Fruit fly (Drosophila melanogaster) whole organism, embryonic: ENCODE results near the gene kat80.

Experiments
- Bteb2 ChIP-seq: fragments of 200-800 bp; sonication (Bioruptor generic); optimal IDR thresholded peaks from 2 replicates; lab custom pipeline; 2016; ENCODE audit warnings: missing biosample characterization, missing genetic modification characterization
- CG10654 ChIP-seq: fragments of 200-800 bp; sonication (Bioruptor generic); optimal IDR thresholded peaks from 2 replicates; lab custom pipeline; 2016; ENCODE audit warnings: missing biosample characterization, missing genetic modification characterization
- CG10979 ChIP-seq: fragments of 200-800 bp; sonication (Bioruptor generic); optimal IDR thresholded peaks from 2 replicates; lab custom pipeline; 2018; ENCODE audit warnings: missing biosample characterization, mild to moderate bottlenecking, missing genetic modification characterization, moderate library complexity
- CG12155 ChIP-seq: fragments of 200-800 bp; sonication (Bioruptor generic); optimal IDR thresholded peaks from 3 replicates; lab custom pipeline; 2016; ENCODE audit warnings: missing biosample characterization, missing genetic modification characterization
- CG12942 ChIP-seq: fragments of 200-800 bp; sonication (Bioruptor generic); optimal IDR thresholded peaks from 3 replicates; lab custom pipeline; 2016; ENCODE audit warnings: missing biosample characterization, missing genetic modification characterization
- CG13424 ChIP-seq: fragments of 200-800 bp; sonication (Bioruptor generic); optimal IDR thresholded peaks from 2 replicates; lab custom pipeline; 2019; ENCODE audit warnings: missing biosample characterization, mild to moderate bottlenecking, missing genetic modification characterization, moderate library complexity
- CG14860 ChIP-seq: fragments of 200-800 bp; sonication (Bioruptor generic); IDR thresholded peaks from 3 replicates; pipeline ENCODE4 v1.3.6; 2022; ENCODE audit warnings: missing biosample characterization, missing genetic modification characterization; ENCODE audit not compliant: partially characterized antibody
- CG16815 ChIP-seq: fragments of 200-800 bp; sonication (Bioruptor generic); optimal IDR thresholded peaks from 3 replicates; lab custom pipeline; 2017; ENCODE audit warnings: missing biosample characterization, mild to moderate bottlenecking, missing genetic modification characterization
- CG18599 ChIP-seq: fragments of 200-800 bp; sonication (Bioruptor generic); optimal IDR thresholded peaks from 3 replicates; lab custom pipeline; 2017; ENCODE audit warnings: missing biosample characterization, missing genetic modification characterization, mild to moderate bottlenecking, moderate library complexity, missing genetic modification reagents
- CG2129 ChIP-seq: fragments of 200-800 bp; sonication (Bioruptor generic); IDR thresholded peaks from 2 replicates; pipeline ENCODE4 v1.3.6; 2022; ENCODE audit warnings: missing biosample characterization, missing genetic modification characterization; ENCODE audit not compliant: partially characterized antibody
- CG30403 ChIP-seq: fragments of 200-800 bp; sonication (Bioruptor generic); optimal IDR thresholded peaks from 3 replicates; lab custom pipeline; 2016; ENCODE audit warnings: missing biosample characterization, missing genetic modification characterization
- CG33557 ChIP-seq: fragments of 200-800 bp; sonication (Bioruptor generic); optimal IDR thresholded peaks from 2 replicates; lab custom pipeline; 2019; ENCODE audit warnings: missing biosample characterization, mild to moderate bottlenecking, missing genetic modification characterization, moderate library complexity
- CG4360 ChIP-seq: fragments of 200-800 bp; sonication (Bioruptor generic); IDR thresholded peaks from 2 replicates; pipeline ENCODE4 v1.3.6; 2022; ENCODE audit warnings: missing biosample characterization, missing genetic modification characterization
- CG6175 ChIP-seq: fragments of 200-800 bp; sonication (Bioruptor generic); IDR thresholded peaks from 3 replicates; pipeline ENCODE4 v1.3.6; 2022; ENCODE audit warnings: missing biosample characterization, missing genetic modification characterization
- CG6254 ChIP-seq: fragments of 200-800 bp; sonication (Bioruptor generic); optimal IDR thresholded peaks from 3 replicates; lab custom pipeline; 2017; ENCODE audit warnings: mild to moderate bottlenecking, missing biosample characterization, missing genetic modification reagents, missing genetic modification characterization
- CG6654 ChIP-seq: fragments of 200-800 bp; sonication (Bioruptor generic); optimal IDR thresholded peaks from 2 replicates; lab custom pipeline; 2017; ENCODE audit warnings: missing biosample characterization, mild to moderate bottlenecking, missing genetic modification characterization
- CG6689 ChIP-seq: fragments of 200-800 bp; sonication (Bioruptor generic); IDR thresholded peaks from 2 replicates; pipeline ENCODE4 v1.3.6; 2022; ENCODE audit warnings: missing biosample characterization, missing genetic modification characterization
- CG7556 ChIP-seq: fragments of 200-800 bp; sonication (Bioruptor generic); optimal IDR thresholded peaks from 2 replicates; lab custom pipeline; 2017; ENCODE audit warnings: missing biosample characterization, mild to moderate bottlenecking, missing genetic modification characterization
- CoRest ChIP-seq: fragments of 200-800 bp; sonication (Bioruptor generic); optimal IDR thresholded peaks from 3 replicates; lab custom pipeline; 2018; ENCODE audit warnings: missing biosample characterization, mild to moderate bottlenecking, missing genetic modification characterization, moderate library complexity
- MESR4 ChIP-seq: fragments of 200-800 bp; sonication (Bioruptor generic); optimal IDR thresholded peaks from 2 replicates; lab custom pipeline; 2018; ENCODE audit warnings: missing biosample characterization, mild to moderate bottlenecking, missing genetic modification characterization, moderate library complexity
- NfI ChIP-seq: fragments of 200-800 bp; sonication (Bioruptor generic); optimal IDR thresholded peaks from 3 replicates; lab custom pipeline; 2018; ENCODE audit warnings: missing biosample characterization, mild to moderate bottlenecking, missing genetic modification characterization, moderate library complexity
- Scr ChIP-seq: fragments of 200-800 bp; sonication (Bioruptor generic); IDR thresholded peaks from 2 replicates; pipeline ENCODE4 v1.3.6; 2022; ENCODE audit warnings: missing biosample characterization, missing genetic modification characterization; ENCODE audit not compliant: partially characterized antibody
- Spps ChIP-seq: fragments of 200-800 bp; sonication (Bioruptor generic); optimal IDR thresholded peaks from 2 replicates; lab custom pipeline; 2018; ENCODE audit warnings: missing biosample characterization, mild to moderate bottlenecking, missing genetic modification characterization
- ase ChIP-seq: fragments of 200-800 bp; sonication (Bioruptor generic); IDR thresholded peaks from 3 replicates; pipeline ENCODE4 v1.3.6; 2022; ENCODE audit warnings: missing biosample characterization, missing genetic modification characterization
- br ChIP-seq: fragments of >200 bp; optimal IDR thresholded peaks from 2 replicates; lab custom pipeline; 2017
- cas ChIP-seq: fragments of 200-800 bp; sonication (Bioruptor generic); IDR thresholded peaks from 2 replicates; pipeline ENCODE4 v1.3.6; 2022; ENCODE audit warnings: missing biosample characterization, missing genetic modification characterization
- cato ChIP-seq: fragments of 200-800 bp; sonication (Bioruptor generic); optimal IDR thresholded peaks from 2 replicates; lab custom pipeline; 2016; ENCODE audit warnings: missing biosample characterization, missing genetic modification characterization, borderline replicate concordance
- corto ChIP-seq: fragments of 200-800 bp; sonication (Bioruptor generic); optimal IDR thresholded peaks from 2 replicates; lab custom pipeline; 2016; ENCODE audit warnings: missing biosample characterization, mild to moderate bottlenecking, missing genetic modification characterization, moderate library complexity
- disco-r ChIP-seq: fragments of 200-800 bp; sonication (Bioruptor generic); optimal IDR thresholded peaks from 2 replicates; lab custom pipeline; 2016; ENCODE audit warnings: missing biosample characterization, missing genetic modification characterization
- dysf ChIP-seq: fragments of 200-800 bp; sonication (Bioruptor generic); IDR thresholded peaks from 3 replicates; pipeline ENCODE4 v1.3.6; 2022; ENCODE audit warnings: missing biosample characterization, missing genetic modification characterization
- fd3F ChIP-seq: fragments of 200-800 bp; sonication (Bioruptor generic); optimal IDR thresholded peaks from 2 replicates; lab custom pipeline; 2018; ENCODE audit warnings: missing biosample characterization, mild to moderate bottlenecking, missing genetic modification characterization, moderate library complexity
- fd64A ChIP-seq: fragments of 200-800 bp; sonication (Bioruptor generic); optimal IDR thresholded peaks from 3 replicates; lab custom pipeline; 2018; ENCODE audit warnings: missing biosample characterization, mild to moderate bottlenecking, missing genetic modification characterization
- fru ChIP-seq: fragments of >200 bp; optimal IDR thresholded peaks from 2 replicates; lab custom pipeline; 2017
- fu2 ChIP-seq: fragments of 200-800 bp; sonication (Bioruptor generic); optimal IDR thresholded peaks from 2 replicates; lab custom pipeline; 2016; ENCODE audit warnings: missing biosample characterization, missing genetic modification characterization
- ham ChIP-seq: fragments of 200-800 bp; sonication (Bioruptor generic); IDR thresholded peaks from 2 replicates; pipeline ENCODE4 v1.3.6; 2022; ENCODE audit warnings: missing biosample characterization, missing genetic modification characterization
- lola ChIP-seq, 3 experiments: fragments of >200 bp in 2 of 3; fragments of 200-800 bp in 1 of 3; sonication (Bioruptor generic) in 1 of 3; optimal IDR thresholded peaks; 2 replicates each; lab custom pipeline; 2017 to 2019; ENCODE audit warnings: missing biosample characterization in 3 of 3, missing genetic modification characterization in 3 of 3, mild to moderate bottlenecking in 1 of 3, moderate library complexity in 1 of 3
- mirr ChIP-seq: fragments of 200-800 bp; sonication (Bioruptor generic); optimal IDR thresholded peaks from 3 replicates; lab custom pipeline; 2018; ENCODE audit warnings: missing biosample characterization, mild to moderate bottlenecking, missing genetic modification characterization
- nau ChIP-seq: fragments of 200-800 bp; sonication (Bioruptor generic); optimal IDR thresholded peaks from 3 replicates; lab custom pipeline; 2017; ENCODE audit warnings: missing biosample characterization, mild to moderate bottlenecking, missing genetic modification characterization, missing genetic modification reagents
- nerfin-2 ChIP-seq: fragments of 200-800 bp; sonication (Bioruptor generic); IDR thresholded peaks from 2 replicates; pipeline ENCODE4 v1.3.6; 2022; ENCODE audit warnings: missing biosample characterization, missing genetic modification characterization; ENCODE audit not compliant: partially characterized antibody
- nom ChIP-seq: fragments of 200-800 bp; sonication (Bioruptor generic); optimal IDR thresholded peaks from 2 replicates; lab custom pipeline; 2017; ENCODE audit warnings: missing biosample characterization, missing genetic modification characterization, mild to moderate bottlenecking, moderate library complexity, missing genetic modification reagents
- odd ChIP-seq: fragments of 200-800 bp; sonication (Bioruptor generic); optimal IDR thresholded peaks from 2 replicates; lab custom pipeline; 2017; ENCODE audit warnings: missing biosample characterization, mild to moderate bottlenecking, missing genetic modification characterization
- pho ChIP-seq: fragments of 200-800 bp; sonication (Bioruptor generic); optimal IDR thresholded peaks from 2 replicates; lab custom pipeline; 2016; ENCODE audit warnings: missing biosample characterization, missing genetic modification characterization
- pita ChIP-seq: fragments of 200-800 bp; sonication (Bioruptor generic); optimal IDR thresholded peaks from 2 replicates; lab custom pipeline; 2017; ENCODE audit warnings: missing biosample characterization, mild to moderate bottlenecking, missing genetic modification characterization
- psq ChIP-seq: fragments of 200-800 bp; sonication (Bioruptor generic); optimal IDR thresholded peaks from 2 replicates; lab custom pipeline; 2017; ENCODE audit warnings: missing biosample characterization, missing genetic modification characterization
- repo ChIP-seq: fragments of 200-800 bp; sonication (Bioruptor generic); optimal IDR thresholded peaks from 2 replicates; lab custom pipeline; 2016; ENCODE audit warnings: missing biosample characterization, missing genetic modification characterization
- sens-2 ChIP-seq: fragments of 200-800 bp; sonication (Bioruptor generic); IDR thresholded peaks from 2 replicates; pipeline ENCODE4 v1.3.6; 2022; ENCODE audit warnings: missing biosample characterization, missing genetic modification characterization
- sim ChIP-seq: fragments of 200-800 bp; sonication (Bioruptor generic); IDR thresholded peaks from 2 replicates; pipeline ENCODE4 v1.3.6; 2022; ENCODE audit warnings: missing biosample characterization, missing genetic modification characterization
- sima ChIP-seq: fragments of 200-800 bp; sonication (Bioruptor generic); optimal IDR thresholded peaks from 2 replicates; lab custom pipeline; 2016; ENCODE audit warnings: missing biosample characterization, missing genetic modification characterization
- so ChIP-seq: fragments of 200-800 bp; sonication (Bioruptor generic); IDR thresholded peaks from 3 replicates; pipeline ENCODE4 v1.3.6; 2022; ENCODE audit warnings: missing biosample characterization, missing genetic modification characterization
- tio ChIP-seq: fragments of 200-800 bp; sonication (Bioruptor generic); optimal IDR thresholded peaks from 2 replicates; lab custom pipeline; 2017; ENCODE audit warnings: missing biosample characterization, missing genetic modification characterization, inconsistent platforms
- yki ChIP-seq: fragments of >200 bp; optimal IDR thresholded peaks from 3 replicates; lab custom pipeline; 2018

Gene kat80

dm6 chrX:16286083-16286666, 10.2 kb upstream of the kat80 start, which contains the start of gene UQCR-14 (continued):
- TF ChIP-seq mirr (GFP tag; lab: Kevin White, UChicago) = peak; percentile 36
- peak; percentile 6 for TF ChIP-seq CG12155 (GFP tag; lab: Kevin White, UChicago)
- peak; percentile 90 for TF ChIP-seq CG2129 (GFP tag; lab: Robert Waterston, UW)
- TF ChIP-seq pita (GFP tag; lab: Kevin White, UChicago) = no peak
- TF ChIP-seq ase (GFP tag; lab: Robert Waterston, UW) = 0 out of 3 replicates have a peak, but pooled peaks have one; percentile 27
- TF ChIP-seq lola (GFP tag; optimal IDR thresholded peaks at IDR 0.05; lab: Kevin White, UChicago) = no peak
- peak; percentile 52 for TF ChIP-seq nom
- TF ChIP-seq CG10654 (GFP tag; lab: Kevin White, UChicago) = no peak
- peak; percentile 95 for TF ChIP-seq Scr
- TF ChIP-seq cas (GFP tag; lab: Robert Waterston, UW) = no peak
- peak; percentile 18 for TF ChIP-seq CG18599 (GFP tag; lab: Kevin White, UChicago)
- TF ChIP-seq fd3F (GFP tag; lab: Kevin White, UChicago) = no peak
- no peak for TF ChIP-seq so (GFP tag; lab: Robert Waterston, UW)
- no peak for TF ChIP-seq fru (lab: Kevin White, UChicago)
- TF ChIP-seq br (lab: Kevin White, UChicago) = no peak
- TF ChIP-seq CG6175 (GFP tag; lab: Robert Waterston, UW) = no peak
- TF ChIP-seq CG30403 = peak; percentile 24
- TF ChIP-seq fu2 (GFP tag; lab: Kevin White, UChicago) = peak; percentile 4
- peak; percentile 32 for TF ChIP-seq CG10979
- TF ChIP-seq cato (GFP tag; lab: Kevin White, UChicago) = no peak
- peak; percentile 96 for TF ChIP-seq CG14860 (GFP tag; lab: Robert Waterston, UW)
- no peak for TF ChIP-seq fd64A (GFP tag; lab: Kevin White, UChicago)
- no peak for TF ChIP-seq nau (GFP tag; lab: Kevin White, UChicago)
- TF ChIP-seq Spps (tag; lab: Kevin White, UChicago) = no peak
- TF ChIP-seq repo (GFP tag; lab: Kevin White, UChicago) = no peak
- no peak for TF ChIP-seq Bteb2 (GFP tag; lab: Kevin White, UChicago)
- TF ChIP-seq CG33557 (GFP tag; lab: Kevin White, UChicago) = no peak
- TF ChIP-seq CG6689 (GFP tag; lab: Robert Waterston, UW) = no peak
- peak; percentile 6 for TF ChIP-seq CG6254 (GFP tag; lab: Kevin White, UChicago)
- TF ChIP-seq nerfin-2 (GFP tag; lab: Robert Waterston, UW) = peak; percentile 96
- TF ChIP-seq CG16815 (GFP tag; lab: Kevin White, UChicago) = no peak
- no peak for TF ChIP-seq CG7556
- TF ChIP-seq CG13424 (tag; lab: Kevin White, UChicago) = no peak
- TF ChIP-seq sima = no peak
- TF ChIP-seq yki = no peak
- TF ChIP-seq ham (GFP tag; lab: Robert Waterston, UW) = no peak
- no peak for TF ChIP-seq odd (GFP tag; lab: Kevin White, UChicago)
- peak; percentile 93 for TF ChIP-seq MESR4 (GFP tag; lab: Kevin White, UChicago)
- TF ChIP-seq CG12942 (GFP tag; lab: Kevin White, UChicago) = no peak
- peak; percentile 8 for TF ChIP-seq pho (GFP tag; lab: Kevin White, UChicago)
- TF ChIP-seq tio (GFP tag; lab: Kevin White, UChicago) = no peak
- no peak for TF ChIP-seq psq (GFP tag; lab: Kevin White, UChicago)
- no peak for TF ChIP-seq sens-2 (GFP tag; lab: Robert Waterston, UW)
- TF ChIP-seq corto (GFP tag; lab: Kevin White, UChicago) = no peak
- no peak for TF ChIP-seq CG4360 (GFP tag; lab: Robert Waterston, UW)
- TF ChIP-seq CoRest = peak; percentile 28
- peak; percentile 4 for TF ChIP-seq NfI (GFP tag; lab: Kevin White, UChicago)
- no peak for TF ChIP-seq CG6654 (GFP tag; lab: Kevin White, UChicago)
- TF ChIP-seq sim (GFP tag; lab: Robert Waterston, UW) = no peak
- no peak for TF ChIP-seq disco-r (GFP tag; lab: Kevin White, UChicago)
- TF ChIP-seq dysf (GFP tag; lab: Robert Waterston, UW) = peak; percentile 21; the same call in 1 of the 3 replicates
